Worm (Caenorhabditis elegans): ENCODE measurements around the gene C06E4.1.

The C06E4.1 gene

ce11 chrIV:7316613-7317153 lies 33.6 kb downstream of the C06E4.1 start, which contains the start of gene F42C5.9 (continued):
- TF ChIP-seq ceh-91 (GFP tag; IDR thresholded peaks at IDR 0.05): peak; percentile 66
- no peak for TF ChIP-seq somi-1 (GFP tag; optimal IDR thresholded peaks at IDR 0.05)
- TF ChIP-seq ztf-22 (GFP tag; optimal IDR thresholded peaks at IDR 0.05): no peak
- no peak for TF ChIP-seq lin-40 (tag; optimal IDR thresholded peaks at IDR 0.05)
- no peak for TF ChIP-seq ets-4 (GFP tag; optimal IDR thresholded peaks at IDR 0.05)
- TF ChIP-seq ztf-3 (GFP tag; optimal IDR thresholded peaks at IDR 0.05): no peak
- TF ChIP-seq sptf-2 (GFP tag; optimal IDR thresholded peaks at IDR 0.05): no peak
- TF ChIP-seq Y67H2A.10 (GFP tag; conservative IDR thresholded peaks at IDR 0.05): no peak
- TF ChIP-seq egl-44 (GFP tag; IDR thresholded peaks at IDR 0.05): no peak
- TF ChIP-seq lin-26 (GFP tag; IDR thresholded peaks at IDR 0.05): peak; percentile 41; the same call in 1 of the 2 replicates
- TF ChIP-seq ztf-26 (tag; optimal IDR thresholded peaks at IDR 0.05): no peak
- peak; percentile 17 for TF ChIP-seq die-1 (tag; optimal IDR thresholded peaks at IDR 0.05)
- TF ChIP-seq ceh-27 (GFP tag; optimal IDR thresholded peaks at IDR 0.05): no peak
- TF ChIP-seq nhr-179 (tag; optimal IDR thresholded peaks at IDR 0.05): no peak
- no peak for TF ChIP-seq chd-7 (tag; optimal IDR thresholded peaks at IDR 0.05)
- TF ChIP-seq hlh-26 (GFP tag; conservative IDR thresholded peaks at IDR 0.05): no peak
- TF ChIP-seq B0019.2 (GFP tag; conservative IDR thresholded peaks at IDR 0.05): peak; percentile 41; the same call in 1 of the 2 replicates
- TF ChIP-seq let-607 (tag; optimal IDR thresholded peaks at IDR 0.05): no peak
- TF ChIP-seq sea-2 (GFP tag; IDR thresholded peaks at IDR 0.05): no peak
- peak; percentile 1 for TF ChIP-seq ZK185.1 (tag; optimal IDR thresholded peaks at IDR 0.05; ENCODE audit: poor library complexity, severe bottlenecking)
- no peak for TF ChIP-seq Y79H2A.3 (GFP tag; conservative IDR thresholded peaks at IDR 0.05)
- no peak for TF ChIP-seq F37B4.10 (GFP tag; IDR thresholded peaks at IDR 0.05)
- TF ChIP-seq snpc-3.4 (tag; optimal IDR thresholded peaks at IDR 0.05): peak; percentile 95
- TF ChIP-seq snpc-1.1 (tag; optimal IDR thresholded peaks at IDR 0.05; ENCODE audit: insufficient read depth): peak; percentile 98
- no peak for TF ChIP-seq ceh-40 (GFP tag; IDR thresholded peaks at IDR 0.05)
- TF ChIP-seq nhr-80 (tag; optimal IDR thresholded peaks at IDR 0.05): no peak
- TF ChIP-seq him-1 (tag; optimal IDR thresholded peaks at IDR 0.05): peak; percentile 57
- TF ChIP-seq akir-1 (GFP tag; optimal IDR thresholded peaks at IDR 0.05): no peak
- no peak for TF ChIP-seq let-526 (GFP tag; IDR thresholded peaks at IDR 0.05)
- TF ChIP-seq madf-8 (GFP tag; conservative IDR thresholded peaks at IDR 0.05): peak; percentile 98

ce11 chrIV:7317829-7318529 lies 34.9 kb downstream of the C06E4.1 start:
- no peak for TF ChIP-seq dox-1 (GFP tag; IDR thresholded peaks at IDR 0.05)
- TF ChIP-seq somi-1 (GFP tag; optimal IDR thresholded peaks at IDR 0.05): no peak
- no peak for TF ChIP-seq tlf-1 (GFP tag; optimal IDR thresholded peaks at IDR 0.05)
- no peak for TF ChIP-seq aptf-2 (GFP tag; conservative IDR thresholded peaks at IDR 0.05)
- TF ChIP-seq tbx-9 (tag; optimal IDR thresholded peaks at IDR 0.05; ENCODE audit: borderline replicate concordance): no peak
- TF ChIP-seq cebp-1 (GFP tag; IDR thresholded peaks at IDR 0.05): no peak
- TF ChIP-seq cebp-1 (tag; optimal IDR thresholded peaks at IDR 0.05): peak; percentile 1
- no peak for TF ChIP-seq egl-44 (GFP tag; IDR thresholded peaks at IDR 0.05)
- TF ChIP-seq T07F8.4 (tag; optimal IDR thresholded peaks at IDR 0.05): no peak
- peak; percentile 12 for TF ChIP-seq ztf-26 (tag; optimal IDR thresholded peaks at IDR 0.05)
- no peak for TF ChIP-seq attf-5 (GFP tag; optimal IDR thresholded peaks at IDR 0.05)
- no peak for TF ChIP-seq Y53F4B.3 (GFP tag; IDR thresholded peaks at IDR 0.05)
- no peak for TF ChIP-seq madf-8 (GFP tag; conservative IDR thresholded peaks at IDR 0.05)
- TF ChIP-seq mes-4 (tag; optimal IDR thresholded peaks at IDR 0.05): no peak
- no peak for TF ChIP-seq snpc-4 (GFP tag; optimal IDR thresholded peaks at IDR 0.05)
- TF ChIP-seq snpc-4 (tag; optimal IDR thresholded peaks at IDR 0.05): no peak
- TF ChIP-seq attf-6 (GFP tag; IDR thresholded peaks at IDR 0.05): no peak
- no peak for TF ChIP-seq fkh-3 (tag; optimal IDR thresholded peaks at IDR 0.05)
- TF ChIP-seq hlh-26 (GFP tag; conservative IDR thresholded peaks at IDR 0.05): no peak
- TF ChIP-seq F57A8.1 (GFP tag; optimal IDR thresholded peaks at IDR 0.05): no peak
- no peak for TF ChIP-seq madf-10 (tag; optimal IDR thresholded peaks at IDR 0.05)
- no peak for TF ChIP-seq F10E7.11 (tag; optimal IDR thresholded peaks at IDR 0.05)
